Worm (Caenorhabditis elegans): Measurements from ENCODE around the gene F58H1.2.

- TF ChIP-seq ama-1 (optimal IDR thresholded peaks at IDR 0.05) = no peak
- TF ChIP-seq B0310.2 (tag; optimal IDR thresholded peaks at IDR 0.05) = no peak
- TF ChIP-seq hmg-4 (GFP tag; optimal IDR thresholded peaks at IDR 0.05) = no peak
- TF ChIP-seq tbx-11 (GFP tag; IDR thresholded peaks at IDR 0.05) = no peak
- no peak for TF ChIP-seq hnd-1 (tag; optimal IDR thresholded peaks at IDR 0.05)
- TF ChIP-seq pes-1 (GFP tag; IDR thresholded peaks at IDR 0.05) = no peak
- TF ChIP-seq aly-1 (tag; optimal IDR thresholded peaks at IDR 0.05) = no peak
- TF ChIP-seq ets-7 (tag; optimal IDR thresholded peaks at IDR 0.05) = no peak
- TF ChIP-seq sea-1 (GFP tag; conservative IDR thresholded peaks at IDR 0.05) = no peak
- TF ChIP-seq flt-1 (GFP tag; IDR thresholded peaks at IDR 0.05) = no peak
- TF ChIP-seq tbx-37 (GFP tag; conservative IDR thresholded peaks at IDR 0.05) = no peak
Observed at ce11 chrV:11951227-11951626, 22.3 kb downstream of the F58H1.2 start.
